Fruit fly (Drosophila melanogaster) whole organism, adult: ENCODE results near the gene CG17855.

Experiments used
- CG11617 ChIP-seq: fragments of 200-800 bp; sonication (Bioruptor generic); optimal IDR thresholded peaks from 2 replicates; lab custom pipeline; 2017; ENCODE audit warnings: mild to moderate bottlenecking, missing biosample characterization, missing genetic modification reagents, missing genetic modification characterization
- CG12768 ChIP-seq: fragments of 200-800 bp; sonication (Bioruptor generic); optimal IDR thresholded peaks from 2 replicates; lab custom pipeline; 2017; ENCODE audit warnings: missing biosample characterization, missing genetic modification characterization, mild to moderate bottlenecking, moderate library complexity, missing genetic modification reagents
- CG14711 ChIP-seq: fragments of 200-800 bp; sonication (Bioruptor generic); optimal IDR thresholded peaks from 2 replicates; lab custom pipeline; 2018; ENCODE audit warnings: missing biosample characterization, mild to moderate bottlenecking, missing genetic modification characterization, moderate library complexity
- CG1620 ChIP-seq: fragments of 200-800 bp; sonication (Bioruptor generic); optimal IDR thresholded peaks from 2 replicates; lab custom pipeline; 2016; ENCODE audit warnings: missing biosample characterization, missing genetic modification characterization
- CG33017 ChIP-seq: fragments of 200-800 bp; sonication (Bioruptor generic); optimal IDR thresholded peaks from 2 replicates; lab custom pipeline; 2018; ENCODE audit warnings: missing biosample characterization, mild to moderate bottlenecking, missing genetic modification characterization, moderate library complexity
- CG5204 ChIP-seq: fragments of 200-800 bp; sonication (Bioruptor generic); optimal IDR thresholded peaks from 2 replicates; lab custom pipeline; 2016; ENCODE audit warnings: missing biosample characterization, missing genetic modification characterization
- CG7045 ChIP-seq: fragments of 200-800 bp; sonication (Bioruptor generic); optimal IDR thresholded peaks from 2 replicates; lab custom pipeline; 2017; ENCODE audit warnings: missing biosample characterization, mild to moderate bottlenecking, missing genetic modification characterization
- CG7101 ChIP-seq: fragments of 200-800 bp; sonication (Bioruptor generic); optimal IDR thresholded peaks from 2 replicates; lab custom pipeline; 2018; ENCODE audit warnings: missing biosample characterization, mild to moderate bottlenecking, missing genetic modification characterization, moderate library complexity
- Clk ChIP-seq: fragments of 200-800 bp; sonication (Bioruptor generic); optimal IDR thresholded peaks from 2 replicates; lab custom pipeline; 2017; ENCODE audit warnings: missing biosample characterization, missing genetic modification characterization
- Crg-1 ChIP-seq: fragments of 200-800 bp; sonication (Bioruptor generic); optimal IDR thresholded peaks from 2 replicates; lab custom pipeline; 2016; ENCODE audit warnings: missing biosample characterization, missing genetic modification characterization
- Hr96 ChIP-seq: fragments of 200-800 bp; sonication (Bioruptor generic); optimal IDR thresholded peaks from 2 replicates; lab custom pipeline; 2016; ENCODE audit warnings: missing biosample characterization, missing genetic modification characterization
- Mnt ChIP-seq: fragments of 200-800 bp; sonication (Bioruptor generic); optimal IDR thresholded peaks from 2 replicates; lab custom pipeline; 2016; ENCODE audit warnings: missing biosample characterization, mild to moderate bottlenecking, missing genetic modification characterization
- bab1 ChIP-seq: fragments of 200-800 bp; sonication (Bioruptor generic); optimal IDR thresholded peaks from 3 replicates; lab custom pipeline; 2019; ENCODE audit warnings: missing biosample characterization, mild to moderate bottlenecking, missing genetic modification characterization, moderate library complexity
- cic ChIP-seq: fragments of 200-800 bp; sonication (Bioruptor generic); optimal IDR thresholded peaks from 2 replicates; lab custom pipeline; 2017; ENCODE audit warnings: missing biosample characterization, mild to moderate bottlenecking, missing genetic modification characterization, moderate library complexity
- cnc ChIP-seq, 2 experiments: fragments of >200 bp; optimal IDR thresholded peaks; 2 replicates each; lab custom pipeline; 2017
- kay ChIP-seq: fragments of 200-800 bp; sonication (Bioruptor generic); peaks from one replicate; lab custom pipeline; 2016; ENCODE audit warnings: missing biosample characterization, missing genetic modification characterization, borderline replicate concordance
- ovo ChIP-seq: fragments of 200-800 bp; sonication (Bioruptor generic); optimal IDR thresholded peaks from 2 replicates; lab custom pipeline; 2016; ENCODE audit warnings: missing biosample characterization, missing genetic modification characterization
- pad ChIP-seq: fragments of 200-800 bp; sonication (Bioruptor generic); optimal IDR thresholded peaks from 3 replicates; lab custom pipeline; 2017; ENCODE audit warnings: missing biosample characterization, missing genetic modification characterization, mild to moderate bottlenecking, moderate library complexity, missing genetic modification reagents
- tj ChIP-seq: fragments of 200-800 bp; sonication (Bioruptor generic); optimal IDR thresholded peaks from 3 replicates; lab custom pipeline; 2017; ENCODE audit warnings: missing biosample characterization, mild to moderate bottlenecking, missing genetic modification characterization, moderate library complexity
- toe ChIP-seq: fragments of 200-800 bp; sonication (Bioruptor generic); optimal IDR thresholded peaks from 2 replicates; lab custom pipeline; 2016; ENCODE audit warnings: missing biosample characterization, missing genetic modification characterization

Gene CG17855

DNA sequence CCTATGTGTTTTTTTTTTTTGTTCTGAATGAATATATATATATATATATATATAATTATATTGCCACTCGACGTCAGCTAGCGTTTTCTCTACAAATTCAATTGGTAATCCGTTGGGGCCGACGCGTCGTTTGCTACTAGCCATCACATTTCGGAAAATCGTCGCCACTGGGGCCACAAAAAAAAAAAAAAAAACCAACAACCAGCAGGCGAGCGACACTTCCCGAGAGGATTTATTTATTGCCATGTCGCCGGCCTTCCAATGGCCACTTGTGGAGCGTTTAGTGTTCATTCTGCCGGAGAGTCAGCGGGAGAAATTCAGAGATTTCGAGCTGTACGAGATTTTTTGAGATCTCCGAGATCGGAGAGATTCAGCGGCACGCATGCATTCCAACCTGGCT, 10.6 kb downstream of the CG17855 start:
- TF ChIP-seq CG5204 (peak; percentile 13), tj (GFP tag; lab: Kevin White, UChicago) (no peak), bab1 (GFP tag; lab: Kevin White, UChicago) (no peak), pad (GFP tag; lab: Kevin White, UChicago) (no peak), kay (GFP tag; lab: Kevin White, UChicago) (peak; percentile 75), Mnt (peak; percentile 31)

dm6 chr2L:9557858-9558257, 17.5 kb downstream of the CG17855 start:
- TF ChIP-seq tj (GFP tag; lab: Kevin White, UChicago) (no peak), Hr96 (GFP tag; lab: Kevin White, UChicago) (no peak), CG14711 (tag; lab: Kevin White, UChicago) (no peak), CG7101 (tag; lab: Kevin White, UChicago) (no peak), CG7045 (GFP tag; lab: Kevin White, UChicago) (no peak), CG5204 (no peak), kay (GFP tag; lab: Kevin White, UChicago) (no peak), ovo (GFP tag; lab: Kevin White, UChicago) (no peak), cnc (optimal IDR thresholded peaks at IDR 0.05; lab: Kevin White, UChicago) (no peak), Clk (GFP tag; lab: Kevin White, UChicago) (no peak), pad (GFP tag; lab: Kevin White, UChicago) (no peak), CG33017 (no peak), Crg-1 (GFP tag; lab: Kevin White, UChicago) (no peak), CG11617 (GFP tag; lab: Kevin White, UChicago) (no peak), Mnt (no peak), CG1620 (GFP tag; lab: Kevin White, UChicago) (no peak)

dm6 chr2L:9560045-9560587, 19.8 kb downstream of the CG17855 start:
- no peak for TF ChIP-seq toe
- TF ChIP-seq cic (GFP tag; lab: Kevin White, UChicago), result no peak
- TF ChIP-seq Clk (GFP tag; lab: Kevin White, UChicago), result no peak
- TF ChIP-seq Crg-1 (GFP tag; lab: Kevin White, UChicago), result no peak
- TF ChIP-seq kay (GFP tag; lab: Kevin White, UChicago), result peak; percentile 71

DNA sequence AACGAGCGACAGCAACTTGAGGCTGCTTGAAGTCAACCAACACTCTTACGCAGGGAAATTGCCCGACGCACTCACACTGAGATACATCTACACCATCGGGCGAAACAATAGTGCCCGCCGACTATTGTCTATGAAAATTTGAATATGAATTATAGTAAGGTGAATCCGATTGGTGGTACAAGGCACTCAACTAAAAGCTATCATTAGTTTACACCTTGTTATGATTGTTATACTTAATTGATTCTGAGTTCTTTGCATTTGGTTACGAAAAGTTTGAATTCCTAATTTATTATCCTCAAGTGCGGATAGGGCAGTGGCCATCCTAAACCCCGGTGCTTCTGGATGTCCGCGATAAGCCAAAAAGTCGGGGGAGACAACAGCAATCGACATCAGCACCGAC, 22.4 kb downstream of the CG17855 start:
- no peak for TF ChIP-seq CG7101 (tag; lab: Kevin White, UChicago)
- TF ChIP-seq CG12768 (GFP tag; lab: Kevin White, UChicago), result no peak
- TF ChIP-seq ovo (GFP tag; lab: Kevin White, UChicago), result no peak
- TF ChIP-seq Clk (GFP tag; lab: Kevin White, UChicago), result no peak
- no peak for TF ChIP-seq CG33017
- no peak for TF ChIP-seq Crg-1 (GFP tag; lab: Kevin White, UChicago)
- TF ChIP-seq tj (GFP tag; lab: Kevin White, UChicago), result no peak
- no peak for TF ChIP-seq Hr96 (GFP tag; lab: Kevin White, UChicago)
- no peak for TF ChIP-seq cic (GFP tag; lab: Kevin White, UChicago)

DNA sequence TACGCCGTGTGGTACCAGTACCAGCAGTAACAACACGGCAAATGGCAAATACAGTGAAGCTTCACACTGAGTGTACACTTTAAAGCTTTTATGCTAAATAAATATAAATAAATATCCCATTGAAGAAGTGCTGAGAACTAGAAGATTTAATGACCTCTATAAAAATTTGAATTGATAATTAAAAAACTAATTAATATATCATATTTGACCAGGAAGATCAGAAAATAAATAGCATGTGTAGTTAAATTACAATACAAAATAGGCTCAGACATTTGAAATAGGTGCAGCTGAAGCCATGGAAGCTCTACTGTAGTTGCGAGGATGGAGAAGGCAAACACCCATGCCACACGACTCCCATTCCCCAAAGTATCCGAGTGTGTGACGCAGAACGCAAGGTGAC, 24.2 kb downstream of the CG17855 start:
- TF ChIP-seq CG12768 (GFP tag; lab: Kevin White, UChicago) (peak; percentile 25), CG33017 (peak; percentile 9), Crg-1 (GFP tag; lab: Kevin White, UChicago) (no peak), CG5204 (no peak), cic (GFP tag; lab: Kevin White, UChicago) (no peak), bab1 (GFP tag; lab: Kevin White, UChicago) (no peak), CG7045 (GFP tag; lab: Kevin White, UChicago) (peak; percentile 47), Clk (GFP tag; lab: Kevin White, UChicago) (no peak), CG7101 (tag; lab: Kevin White, UChicago) (peak; percentile 2)

dm6 chr2L:9565387-9565786, 25.1 kb downstream of the CG17855 start, which contains the start of gene CG46468:
Gene CG46468, minus strand, starts transcription at chr2L:9565438.
- no peak for TF ChIP-seq cnc (optimal IDR thresholded peaks at IDR 0.05; lab: Kevin White, UChicago)
- TF ChIP-seq cic (GFP tag; lab: Kevin White, UChicago), result no peak
- TF ChIP-seq Hr96 (GFP tag; lab: Kevin White, UChicago), result no peak
- no peak for TF ChIP-seq CG11617 (GFP tag; lab: Kevin White, UChicago)
- no peak for TF ChIP-seq Mnt
- TF ChIP-seq CG14711 (tag; lab: Kevin White, UChicago), result no peak
- TF ChIP-seq CG7045 (GFP tag; lab: Kevin White, UChicago), result no peak
- no peak for TF ChIP-seq toe
- no peak for TF ChIP-seq CG1620 (GFP tag; lab: Kevin White, UChicago)

DNA sequence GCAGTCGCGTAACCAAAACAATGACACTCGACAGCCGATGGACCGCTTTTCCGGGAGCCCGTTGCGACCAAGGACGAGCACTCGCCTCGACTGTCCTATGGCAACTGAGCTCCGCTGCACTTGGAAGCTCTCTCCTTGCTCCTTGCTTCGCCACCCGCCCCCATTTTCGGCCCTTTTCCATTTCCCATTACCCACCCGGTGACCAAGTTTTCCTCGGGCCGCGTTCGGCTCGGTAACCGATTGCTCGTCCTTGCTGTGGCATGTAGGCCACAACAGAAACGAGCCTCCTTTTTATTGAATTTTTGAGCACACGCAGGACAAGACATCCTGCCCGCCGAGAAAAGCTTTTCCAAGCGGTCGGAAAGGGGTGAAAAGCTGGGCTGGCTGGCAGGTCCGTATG, 26.3 kb downstream of the CG17855 start, which contains the start of gene jp:
jp (minus strand) TSS at position 95 of the 400 bp plus-strand sequence.
- TF ChIP-seq CG33017 (no peak), Hr96 (GFP tag; lab: Kevin White, UChicago) (no peak), cic (GFP tag; lab: Kevin White, UChicago) (no peak), CG7101 (tag; lab: Kevin White, UChicago) (no peak), Clk (GFP tag; lab: Kevin White, UChicago) (no peak), CG1620 (GFP tag; lab: Kevin White, UChicago) (no peak), cnc (optimal IDR thresholded peaks at IDR 0.05; lab: Kevin White, UChicago) (no peak), tj (GFP tag; lab: Kevin White, UChicago) (no peak), CG5204 (no peak), toe (no peak), bab1 (GFP tag; lab: Kevin White, UChicago) (no peak), CG14711 (tag; lab: Kevin White, UChicago) (no peak), CG11617 (GFP tag; lab: Kevin White, UChicago) (no peak), pad (GFP tag; lab: Kevin White, UChicago) (no peak), Crg-1 (GFP tag; lab: Kevin White, UChicago) (no peak), Mnt (no peak), kay (GFP tag; lab: Kevin White, UChicago) (no peak), CG7045 (GFP tag; lab: Kevin White, UChicago) (no peak), ovo (GFP tag; lab: Kevin White, UChicago) (no peak)
